Worm (Caenorhabditis elegans) whole organism, L4 larva: Measurements from ENCODE around the gene F01G12.18.

Experiments used
- F44E2.7 ChIP-seq: fragments of 200-800 bp; sonication (Bioruptor generic); IDR thresholded peaks from 2 replicates; pipeline ENCODE4 v2.1.2; 2022; ENCODE audit warnings: missing genetic modification characterization, missing compliant biosample characterization
- ama-1 ChIP-seq: fragments of 150-350 bp; optimal IDR thresholded peaks from 2 replicates; lab custom pipeline; 2014; ENCODE audit warnings: inconsistent platforms, mixed read lengths
- nhr-41 ChIP-seq: fragments of 200-800 bp; sonication (Bioruptor generic); IDR thresholded peaks from 2 replicates; pipeline ENCODE4 v1.3.6; 2022; ENCODE audit warnings: missing genetic modification reagents, missing genetic modification characterization, missing compliant biosample characterization

DNA sequence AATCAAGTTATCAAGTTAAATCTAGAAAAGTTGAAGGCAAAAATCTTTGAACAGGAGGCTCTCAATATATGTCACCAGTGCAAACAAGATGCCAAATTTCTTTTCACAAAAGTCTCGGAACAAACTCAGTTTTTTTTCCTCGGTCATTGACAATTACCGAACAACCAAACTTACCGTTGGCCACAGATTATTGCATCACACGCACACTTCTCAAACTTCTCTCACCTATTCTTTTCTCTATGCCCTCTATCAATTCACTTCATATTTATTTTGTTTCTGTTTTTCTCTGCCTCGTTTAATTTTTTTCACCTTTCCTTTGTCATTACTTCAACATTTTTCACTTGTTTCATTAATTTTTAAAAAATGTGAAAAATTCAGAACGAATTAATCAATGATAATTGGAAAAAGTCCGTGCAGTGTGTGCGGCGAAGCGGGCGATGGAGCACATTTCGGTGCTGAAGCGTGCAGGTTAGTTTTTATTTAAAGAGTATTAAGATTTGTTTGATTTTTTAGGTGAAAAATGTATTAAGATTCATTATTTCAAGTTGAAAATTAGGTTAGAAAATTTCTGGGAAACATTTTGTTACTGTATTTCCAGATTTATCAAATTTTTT, 43.6 kb downstream of the F01G12.18 start, which contains the start of gene nhr-28:
- TF ChIP-seq ama-1 (no peak), nhr-41 (no peak), F44E2.7 (no peak)
